Fruit fly (Drosophila melanogaster): Measurements from ENCODE around the gene bab1.
A peak's percentile ranks its signal among the peaks of the same experiment; 100 is the strongest.

DNA sequence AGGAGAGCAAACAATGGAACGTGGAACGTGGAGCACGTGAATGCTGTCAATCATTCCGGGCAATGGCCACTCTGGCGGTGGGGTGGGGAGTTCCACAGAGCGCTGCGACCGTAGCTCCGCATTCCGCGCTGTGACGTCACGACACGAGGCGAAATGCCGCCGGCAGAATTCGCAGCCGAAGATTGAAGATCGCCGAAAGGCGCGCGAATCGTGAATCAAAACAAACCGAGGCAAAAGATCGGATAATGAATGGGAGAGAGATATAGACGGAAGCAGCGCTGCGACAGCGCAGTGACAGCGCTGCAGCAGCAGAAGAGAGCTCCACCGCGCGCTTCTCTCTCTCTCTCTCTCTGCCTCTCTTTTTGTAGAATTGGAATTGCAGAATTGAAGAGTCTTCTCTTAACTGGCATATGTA is 2.3 kb downstream of the bab1 start:
- TF ChIP-seq Hr78 (GFP tag; optimal IDR thresholded peaks at IDR 0.05), result no peak
- no peak for TF ChIP-seq woc (GFP tag; optimal IDR thresholded peaks at IDR 0.05)
- peak; percentile 89 for TF ChIP-seq Dif (GFP tag; optimal IDR thresholded peaks at IDR 0.05; ENCODE audit: partially characterized antibody)
- peak; percentile 60 for TF ChIP-seq Vsx2 (GFP tag; optimal IDR thresholded peaks at IDR 0.05; ENCODE audit: partially characterized antibody)
- no peak for TF ChIP-seq CG32264 (GFP tag; optimal IDR thresholded peaks at IDR 0.05)

Data from whole organism, wandering third instar larva.